Fruit fly (Drosophila melanogaster): ENCODE measurements around the gene CG7872.

Gene CG7872

DNA sequence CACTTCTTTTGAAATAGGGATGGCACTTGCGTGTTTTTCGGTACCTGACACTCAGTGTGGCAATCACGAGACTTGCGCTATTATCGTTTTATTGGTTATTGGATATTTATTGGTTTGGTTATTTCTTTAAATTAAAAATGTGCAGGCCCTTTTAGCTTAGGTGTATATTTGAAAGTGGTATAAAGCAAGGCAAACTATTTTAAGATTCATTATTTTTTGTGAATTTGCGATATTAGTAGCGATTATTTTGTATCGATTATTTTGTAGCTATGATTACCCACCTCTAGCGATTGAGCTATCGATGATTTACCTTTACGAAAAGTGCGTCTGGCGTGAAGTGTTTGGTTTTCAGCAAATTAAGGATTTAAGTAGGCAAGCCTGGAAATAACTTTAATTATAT is 4.8 kb downstream of the CG7872 start, which contains the start of the genes CG9215 and CG8097 (continued):
- TF ChIP-seq CG6254 (GFP tag; optimal IDR thresholded peaks at IDR 0.05) (no peak), hbn (GFP tag; IDR thresholded peaks at IDR 0.05; ENCODE audit: partially characterized antibody) (peak; percentile 97), ham (GFP tag; IDR thresholded peaks at IDR 0.05) (no peak), sisA (GFP tag; IDR thresholded peaks at IDR 0.05) (no peak), unpg (GFP tag; optimal IDR thresholded peaks at IDR 0.05) (no peak), gsb-n (tag; optimal IDR thresholded peaks at IDR 0.05) (no peak), lab (GFP tag; optimal IDR thresholded peaks at IDR 0.05) (no peak), CG7786 (GFP tag; optimal IDR thresholded peaks at IDR 0.05) (peak; percentile 41), pita (GFP tag; optimal IDR thresholded peaks at IDR 0.05) (no peak), Mes4 (GFP tag; optimal IDR thresholded peaks at IDR 0.05) (no peak), cwo (GFP tag; optimal IDR thresholded peaks at IDR 0.05) (no peak), CG8089 (GFP tag; optimal IDR thresholded peaks at IDR 0.05) (no peak), caup (GFP tag; optimal IDR thresholded peaks at IDR 0.05; ENCODE audit: severe bottlenecking) (no peak), Ets65A (GFP tag) (peak; percentile 43), peb (GFP tag; IDR thresholded peaks at IDR 0.05) (no peak), CG17385 (GFP tag; optimal IDR thresholded peaks at IDR 0.05) (no peak), bigmax (GFP tag; optimal IDR thresholded peaks at IDR 0.05) (no peak), NFAT (GFP tag; IDR thresholded peaks at IDR 0.05) (no peak), CG5953 (GFP tag; IDR thresholded peaks at IDR 0.05) (no peak), br (optimal IDR thresholded peaks at IDR 0.05) (no peak), fd64A (GFP tag; optimal IDR thresholded peaks at IDR 0.05) (no peak), en (GFP tag; optimal IDR thresholded peaks at IDR 0.05) (no peak), gt (GFP tag; IDR thresholded peaks at IDR 0.05) (no peak), CG31441 (GFP tag; IDR thresholded peaks at IDR 0.05) (no peak), CG6272 (GFP tag; IDR thresholded peaks at IDR 0.05) (peak; percentile 31), CG6765 (GFP tag; optimal IDR thresholded peaks at IDR 0.05) (no peak), CG4404 (GFP tag; IDR thresholded peaks at IDR 0.05) (no peak), Sox102F (GFP tag; optimal IDR thresholded peaks at IDR 0.05) (no peak), CTCF (GFP tag; optimal IDR thresholded peaks at IDR 0.05) (peak; percentile 26), Taf1 (GFP tag; IDR thresholded peaks at IDR 0.05) (no peak), TFAM (GFP tag; optimal IDR thresholded peaks at IDR 0.05) (no peak), amos (GFP tag; IDR thresholded peaks at IDR 0.05; ENCODE audit: partially characterized antibody) (peak; percentile 86), crc (GFP tag; optimal IDR thresholded peaks at IDR 0.05) (no peak), CG18599 (GFP tag; optimal IDR thresholded peaks at IDR 0.05) (no peak), pb (GFP tag; optimal IDR thresholded peaks at IDR 0.05) (no peak), fru (optimal IDR thresholded peaks at IDR 0.05) (no peak), ab (GFP tag; optimal IDR thresholded peaks at IDR 0.05) (no peak), vvl (GFP tag; IDR thresholded peaks at IDR 0.05) (no peak), Ssrp (tag; optimal IDR thresholded peaks at IDR 0.05) (peak; percentile 10), sob (GFP tag; IDR thresholded peaks at IDR 0.05) (no peak; the same call in 1 of the 2 replicates), inv (GFP tag; IDR thresholded peaks at IDR 0.05; ENCODE audit: partially characterized antibody) (peak; percentile 95), CG18476 (GFP tag; optimal IDR thresholded peaks at IDR 0.05) (peak; percentile 1), CG9609 (GFP tag; optimal IDR thresholded peaks at IDR 0.05) (no peak), CG14441 (GFP tag; IDR thresholded peaks at IDR 0.05) (no peak), CG6175 (GFP tag; IDR thresholded peaks at IDR 0.05) (no peak), CG11456 (GFP tag; IDR thresholded peaks at IDR 0.05) (no peak), CG31224 (GFP tag; IDR thresholded peaks at IDR 0.05) (no peak), ems (GFP tag; optimal IDR thresholded peaks at IDR 0.05) (no peak), Lim3 (GFP tag; IDR thresholded peaks at IDR 0.05) (no peak), aop (GFP tag; IDR thresholded peaks at IDR 0.05) (no peak), Sox100B (GFP tag; optimal IDR thresholded peaks at IDR 0.05) (no peak), CG15269 (tag; optimal IDR thresholded peaks at IDR 0.05) (no peak), BEAF-32 (GFP tag; optimal IDR thresholded peaks at IDR 0.05) (peak; percentile 96), CG8924 (tag; optimal IDR thresholded peaks at IDR 0.05) (peak; percentile 27)

Data from whole organism, embryonic.